Fruit fly (Drosophila melanogaster) whole organism, embryonic: Measurements from ENCODE around the gene SmydA-2.

Experiments used
- CG10267 ChIP-seq: fragments of 200-800 bp; sonication (Bioruptor generic); optimal IDR thresholded peaks from 2 replicates; lab custom pipeline; 2018; ENCODE audit warnings: missing biosample characterization, mild to moderate bottlenecking, missing genetic modification characterization, moderate library complexity
- CG10274 ChIP-seq: fragments of 200-800 bp; sonication (Bioruptor generic); optimal IDR thresholded peaks from 3 replicates; lab custom pipeline; 2017; ENCODE audit warnings: missing biosample characterization, mild to moderate bottlenecking, missing genetic modification characterization
- CG10321 ChIP-seq: fragments of 200-800 bp; sonication (Bioruptor generic); IDR thresholded peaks from 2 replicates; pipeline ENCODE4 v1.3.6; 2022; ENCODE audit warnings: missing biosample characterization, missing genetic modification characterization
- CG10366 ChIP-seq: fragments of 200-800 bp; sonication (Bioruptor generic); IDR thresholded peaks from 2 replicates; pipeline ENCODE4 v1.3.6; 2022; ENCODE audit warnings: missing biosample characterization, missing genetic modification characterization
- CG11456 ChIP-seq: fragments of 200-800 bp; sonication (Bioruptor generic); IDR thresholded peaks from 3 replicates; pipeline ENCODE4 v1.3.6; 2022; ENCODE audit warnings: missing biosample characterization, missing genetic modification characterization
- CG11696 ChIP-seq: fragments of 200-800 bp; sonication (Bioruptor generic); IDR thresholded peaks from 2 replicates; pipeline ENCODE4 v1.3.6; 2022; ENCODE audit warnings: missing biosample characterization, missing genetic modification characterization
- CG12104 ChIP-seq: fragments of 200-800 bp; sonication (Bioruptor generic); optimal IDR thresholded peaks from 3 replicates; lab custom pipeline; 2016; ENCODE audit warnings: missing biosample characterization, missing genetic modification characterization
- CG1233 ChIP-seq: fragments of 200-800 bp; sonication (Bioruptor generic); optimal IDR thresholded peaks from 4 replicates; lab custom pipeline; 2018; ENCODE audit warnings: missing biosample characterization, mild to moderate bottlenecking, missing genetic modification characterization
- CG13296 ChIP-seq: fragments of 200-800 bp; sonication (Bioruptor generic); optimal IDR thresholded peaks from 3 replicates; lab custom pipeline; 2018; ENCODE audit warnings: missing biosample characterization, mild to moderate bottlenecking, missing genetic modification characterization
- CG14965 ChIP-seq: fragments of 200-800 bp; sonication (Bioruptor generic); optimal IDR thresholded peaks from 2 replicates; lab custom pipeline; 2016; ENCODE audit warnings: missing biosample characterization, missing genetic modification characterization, borderline replicate concordance
- CG15011 ChIP-seq: fragments of 200-800 bp; sonication (Bioruptor generic); optimal IDR thresholded peaks from 3 replicates; lab custom pipeline; 2018; ENCODE audit warnings: missing biosample characterization, mild to moderate bottlenecking, missing genetic modification characterization
- CG15073 ChIP-seq: fragments of 200-800 bp; sonication (Bioruptor generic); optimal IDR thresholded peaks from 2 replicates; lab custom pipeline; 2016; ENCODE audit warnings: missing biosample characterization, missing genetic modification characterization
- CG15479 ChIP-seq: fragments of 200-800 bp; sonication (Bioruptor generic); optimal IDR thresholded peaks from 3 replicates; lab custom pipeline; 2019; ENCODE audit warnings: missing biosample characterization, mild to moderate bottlenecking, missing genetic modification characterization, moderate library complexity
- CG1603 ChIP-seq: fragments of 200-800 bp; sonication (Bioruptor generic); optimal IDR thresholded peaks from 2 replicates; lab custom pipeline; 2019; ENCODE audit warnings: missing biosample characterization, mild to moderate bottlenecking, missing genetic modification characterization, moderate library complexity
- CG1647 ChIP-seq: fragments of 200-800 bp; sonication (Bioruptor generic); optimal IDR thresholded peaks from 3 replicates; lab custom pipeline; 2016; ENCODE audit warnings: missing biosample characterization, missing genetic modification characterization
- CG17802 ChIP-seq: fragments of 200-800 bp; sonication (Bioruptor generic); optimal IDR thresholded peaks from 2 replicates; lab custom pipeline; 2018; ENCODE audit warnings: missing biosample characterization, mild to moderate bottlenecking, missing genetic modification characterization, moderate library complexity
- CG18599 ChIP-seq: fragments of 200-800 bp; sonication (Bioruptor generic); optimal IDR thresholded peaks from 3 replicates; lab custom pipeline; 2017; ENCODE audit warnings: missing biosample characterization, missing genetic modification characterization, mild to moderate bottlenecking, moderate library complexity, missing genetic modification reagents
- CG2875 ChIP-seq: fragments of 200-800 bp; sonication (Bioruptor generic); optimal IDR thresholded peaks from 2 replicates; lab custom pipeline; 2017; ENCODE audit warnings: missing biosample characterization, mild to moderate bottlenecking, missing genetic modification characterization, missing genetic modification reagents
- CG2889 ChIP-seq: fragments of 200-800 bp; sonication (Bioruptor generic); IDR thresholded peaks from 3 replicates; pipeline ENCODE4 v1.3.6; 2022; ENCODE audit warnings: missing biosample characterization, missing genetic modification characterization
- CG33557 ChIP-seq: fragments of 200-800 bp; sonication (Bioruptor generic); optimal IDR thresholded peaks from 2 replicates; lab custom pipeline; 2019; ENCODE audit warnings: missing biosample characterization, mild to moderate bottlenecking, missing genetic modification characterization, moderate library complexity
- CG34224 ChIP-seq: fragments of 200-800 bp; sonication (Bioruptor generic); IDR thresholded peaks from 3 replicates; pipeline ENCODE4 v1.3.6; 2022; ENCODE audit warnings: missing biosample characterization, missing genetic modification characterization; ENCODE audit not compliant: partially characterized antibody
- CG4707 ChIP-seq: fragments of 200-800 bp; sonication (Bioruptor generic); optimal IDR thresholded peaks from 2 replicates; lab custom pipeline; 2018; ENCODE audit warnings: missing biosample characterization, mild to moderate bottlenecking, missing genetic modification characterization, moderate library complexity
- CG6854 ChIP-seq: fragments of 200-800 bp; sonication (Bioruptor generic); optimal IDR thresholded peaks from 3 replicates; lab custom pipeline; 2017; ENCODE audit warnings: missing biosample characterization, mild to moderate bottlenecking, missing genetic modification characterization
- CG8290 ChIP-seq, 3 experiments: fragments of 200-800 bp; sonication (Bioruptor generic); optimal IDR thresholded peaks; 2 replicates each; lab custom pipeline; 2016 to 2019; ENCODE audit warnings: missing biosample characterization in 3 of 3, missing genetic modification characterization in 3 of 3, mild to moderate bottlenecking in 2 of 3, moderate library complexity in 1 of 3
- CG9215 ChIP-seq: fragments of 200-800 bp; sonication (Bioruptor generic); IDR thresholded peaks from 2 replicates; pipeline ENCODE4 v1.3.6; 2022; ENCODE audit warnings: missing biosample characterization, missing genetic modification characterization
- CrebB ChIP-seq: fragments of 200-800 bp; sonication (Bioruptor generic); optimal IDR thresholded peaks from 3 replicates; lab custom pipeline; 2018; ENCODE audit warnings: missing biosample characterization, mild to moderate bottlenecking, missing genetic modification characterization
- Dbx ChIP-seq: fragments of 200-800 bp; sonication (Bioruptor generic); IDR thresholded peaks from 3 replicates; pipeline ENCODE4 v1.3.6; 2022; ENCODE audit warnings: missing biosample characterization, missing genetic modification characterization
- H2.0 ChIP-seq: fragments of 200-800 bp; sonication (Bioruptor generic); IDR thresholded peaks from 2 replicates; pipeline ENCODE4 v1.3.6; 2022; ENCODE audit warnings: missing biosample characterization, missing genetic modification characterization
- HLH3B ChIP-seq: fragments of 200-800 bp; sonication (Bioruptor generic); IDR thresholded peaks from 2 replicates; pipeline ENCODE4 v1.3.6; 2022; ENCODE audit warnings: missing biosample characterization, missing genetic modification characterization
- HLHmδ ChIP-seq: fragments of 200-800 bp; sonication (Bioruptor generic); optimal IDR thresholded peaks from 2 replicates; lab custom pipeline; 2018; ENCODE audit warnings: missing biosample characterization, mild to moderate bottlenecking, missing genetic modification characterization, moderate library complexity
- MBD-R2 ChIP-seq: fragments of 200-800 bp; sonication (Bioruptor generic); IDR thresholded peaks from 2 replicates; pipeline ENCODE4 v1.3.6; 2022; ENCODE audit warnings: missing biosample characterization, missing genetic modification characterization
- Usf ChIP-seq: fragments of 200-800 bp; sonication (Bioruptor generic); optimal IDR thresholded peaks from 2 replicates; lab custom pipeline; 2017; ENCODE audit warnings: missing genotype, missing biosample characterization, missing genetic modification characterization
- ac ChIP-seq: fragments of 200-800 bp; sonication (Bioruptor generic); optimal IDR thresholded peaks from 3 replicates; lab custom pipeline; 2017; ENCODE audit warnings: missing biosample characterization, mild to moderate bottlenecking, missing genetic modification characterization
- ara ChIP-seq: fragments of 200-800 bp; sonication (Bioruptor generic); IDR thresholded peaks from 2 replicates; pipeline ENCODE4 v1.3.6; 2022; ENCODE audit warnings: missing biosample characterization, missing genetic modification characterization
- ash1 ChIP-seq: fragments of 200-800 bp; sonication (Bioruptor generic); optimal IDR thresholded peaks from 2 replicates; lab custom pipeline; 2018; ENCODE audit warnings: missing biosample characterization, mild to moderate bottlenecking, missing genetic modification characterization
- bab2 ChIP-seq: fragments of 200-800 bp; sonication (Bioruptor generic); optimal IDR thresholded peaks from 2 replicates; lab custom pipeline; 2016; ENCODE audit warnings: missing biosample characterization, missing genetic modification characterization
- ci ChIP-seq: fragments of 200-800 bp; sonication (Bioruptor generic); IDR thresholded peaks from 3 replicates; pipeline ENCODE4 v1.3.6; 2022; ENCODE audit warnings: missing biosample characterization, missing genetic modification characterization
- fd102C ChIP-seq: fragments of 200-800 bp; sonication (Bioruptor generic); optimal IDR thresholded peaks from 2 replicates; lab custom pipeline; 2018; ENCODE audit warnings: missing biosample characterization, mild to moderate bottlenecking, missing genetic modification characterization, moderate library complexity
- ftz-f1 ChIP-seq: fragments of 200-800 bp; sonication (Bioruptor generic); optimal IDR thresholded peaks from 2 replicates; lab custom pipeline; 2016; ENCODE audit warnings: missing biosample characterization, missing genetic modification characterization
- fu2 ChIP-seq: fragments of 200-800 bp; sonication (Bioruptor generic); optimal IDR thresholded peaks from 2 replicates; lab custom pipeline; 2016; ENCODE audit warnings: missing biosample characterization, missing genetic modification characterization
- h ChIP-seq: fragments of >200 bp; optimal IDR thresholded peaks from 2 replicates; lab custom pipeline; 2017
- inv ChIP-seq: fragments of 200-800 bp; sonication (Bioruptor generic); IDR thresholded peaks from 2 replicates; pipeline ENCODE4 v1.3.6; 2022; ENCODE audit warnings: missing biosample characterization, missing genetic modification characterization; ENCODE audit not compliant: partially characterized antibody
- jumu ChIP-seq: fragments of 200-800 bp; sonication (Bioruptor generic); optimal IDR thresholded peaks from 3 replicates; lab custom pipeline; 2016; ENCODE audit warnings: missing biosample characterization, missing genetic modification characterization
- pita ChIP-seq: fragments of 200-800 bp; sonication (Bioruptor generic); optimal IDR thresholded peaks from 2 replicates; lab custom pipeline; 2017; ENCODE audit warnings: missing biosample characterization, mild to moderate bottlenecking, missing genetic modification characterization
- psq ChIP-seq: fragments of 200-800 bp; sonication (Bioruptor generic); optimal IDR thresholded peaks from 2 replicates; lab custom pipeline; 2017; ENCODE audit warnings: missing biosample characterization, missing genetic modification characterization
- pzg ChIP-seq: fragments of 200-800 bp; sonication (Bioruptor generic); optimal IDR thresholded peaks from 3 replicates; lab custom pipeline; 2018; ENCODE audit warnings: missing biosample characterization, mild to moderate bottlenecking, missing genetic modification characterization, moderate library complexity
- ro ChIP-seq: fragments of 200-800 bp; sonication (Bioruptor generic); IDR thresholded peaks from 2 replicates; pipeline ENCODE4 v1.3.6; 2022; ENCODE audit warnings: missing biosample characterization, missing genetic modification characterization
- scrt ChIP-seq: fragments of 200-800 bp; sonication (Bioruptor generic); optimal IDR thresholded peaks from 2 replicates; lab custom pipeline; 2018; ENCODE audit warnings: missing biosample characterization, mild to moderate bottlenecking, missing genetic modification characterization, moderate library complexity
- shn ChIP-seq: fragments of 200-800 bp; sonication (Bioruptor generic); optimal IDR thresholded peaks from 3 replicates; lab custom pipeline; 2016; ENCODE audit warnings: missing biosample characterization, missing genetic modification characterization
- unpg ChIP-seq: fragments of 200-800 bp; sonication (Bioruptor generic); optimal IDR thresholded peaks from 3 replicates; lab custom pipeline; 2018; ENCODE audit warnings: missing biosample characterization, mild to moderate bottlenecking, missing genetic modification characterization, moderate library complexity

Gene SmydA-2

DNA sequence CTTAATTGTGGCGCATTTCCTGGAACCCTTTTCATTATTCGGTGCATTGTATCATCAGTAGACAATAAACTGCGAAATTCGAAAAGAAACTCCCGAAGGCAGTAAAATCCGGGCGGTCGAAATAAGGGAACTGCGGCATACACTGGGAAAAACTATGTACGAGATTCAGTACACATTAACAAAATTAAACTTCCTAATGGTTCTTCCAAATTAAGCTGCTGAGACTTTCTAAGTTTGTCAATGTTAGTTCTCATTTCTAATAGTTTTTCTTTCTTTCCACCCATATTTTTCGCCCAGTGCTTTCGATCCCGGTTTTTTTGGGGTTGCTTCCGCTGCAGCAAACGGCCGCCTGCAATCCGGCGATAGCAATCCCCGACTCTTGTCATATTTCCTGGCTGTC, 21.7 kb upstream of the SmydA-2 start (continued):
- TF ChIP-seq CG2875 (GFP tag; lab: Kevin White, UChicago) (peak; percentile 69), ci (GFP tag; lab: Robert Waterston, UW) (peak; percentile 92), h (lab: Kevin White, UChicago) (no peak), ac (GFP tag; lab: Kevin White, UChicago) (peak; percentile 63), fd102C (GFP tag; lab: Kevin White, UChicago) (no peak), CG14965 (GFP tag; lab: Kevin White, UChicago) (peak; percentile 66), CG10267 (tag; lab: Kevin White, UChicago) (peak; percentile 41), ro (GFP tag; lab: Robert Waterston, UW) (peak; percentile 61; the same call in 1 of the 2 replicates), scrt (GFP tag; lab: Kevin White, UChicago) (peak; percentile 56), CG10366 (GFP tag; lab: Robert Waterston, UW) (peak; percentile 77), jumu (GFP tag; lab: Kevin White, UChicago) (peak; percentile 35), CG2889 (GFP tag; lab: Robert Waterston, UW) (0 out of 3 replicates have a peak, but pooled peaks have one; percentile 35), Usf (GFP tag; lab: Kevin White, UChicago) (peak; percentile 38), CG15011 (GFP tag; lab: Kevin White, UChicago) (peak; percentile 43), Dbx (no peak), CG4707 (GFP tag; lab: Kevin White, UChicago) (peak; percentile 63), bab2 (GFP tag; lab: Kevin White, UChicago) (peak; percentile 75), CG10274 (GFP tag; lab: Kevin White, UChicago) (peak; percentile 27), CG11696 (GFP tag; lab: Robert Waterston, UW) (0 out of 2 replicates have a peak, but pooled peaks have one; percentile 31), CG6854 (no peak), H2.0 (GFP tag; lab: Robert Waterston, UW) (peak; percentile 79), CG17802 (tag; lab: Kevin White, UChicago) (peak; percentile 56), CG1233 (peak; percentile 65), CG10321 (0 out of 2 replicates have a peak, but pooled peaks have one; percentile 13), CG15479 (no peak), unpg (GFP tag; lab: Kevin White, UChicago) (peak; percentile 66), ash1 (GFP tag; lab: Kevin White, UChicago) (no peak), HLH3B (GFP tag; lab: Robert Waterston, UW) (peak; percentile 83), ftz-f1 (GFP tag; lab: Kevin White, UChicago) (no peak), pita (no peak), CG33557 (GFP tag; lab: Kevin White, UChicago) (peak; percentile 73), CG15073 (GFP tag; lab: Kevin White, UChicago) (no peak), psq (GFP tag; lab: Kevin White, UChicago) (peak; percentile 5), CG11456 (GFP tag; lab: Robert Waterston, UW) (peak; percentile 57; the same call in 1 of the 3 replicates), CG9215 (peak; percentile 33; the same call in 1 of the 2 replicates), pzg (GFP tag; lab: Kevin White, UChicago) (no peak), ara (peak; percentile 92), CG1647 (GFP tag; lab: Kevin White, UChicago) (no peak), fu2 (GFP tag; lab: Kevin White, UChicago) (peak; percentile 8), CrebB (tag; lab: Kevin White, UChicago) (peak; percentile 39), CG34224 (GFP tag; lab: Robert Waterston, UW) (no peak), CG13296 (GFP tag; lab: Kevin White, UChicago) (peak; percentile 66), CG18599 (no peak), CG8290 (GFP tag; optimal IDR thresholded peaks at IDR 0.05; lab: Kevin White, UChicago) (peak; percentile 52), CG8290 (tag; optimal IDR thresholded peaks at IDR 0.05; lab: Kevin White, UChicago) (peak; percentile 21 to 31), CG1603 (peak; percentile 38), inv (no peak), HLHmδ (GFP tag; lab: Kevin White, UChicago) (no peak), MBD-R2 (GFP tag; lab: Robert Waterston, UW) (peak; percentile 38; the same call in 1 of the 2 replicates), CG12104 (GFP tag; lab: Kevin White, UChicago) (peak; percentile 55), shn (GFP tag; lab: Kevin White, UChicago) (peak; percentile 70)
